Worm (Caenorhabditis elegans) whole organism, young adult: Measurements from ENCODE around the gene C28H8.7.

Experiments used
- B0035.1 ChIP-seq: sonication (generic microtip); optimal IDR thresholded peaks from 2 replicates; lab custom pipeline; 2016; ENCODE audit warnings: missing genetic modification characterization, mild to moderate bottlenecking, missing compliant biosample characterization, missing genotype, missing genetic modification reagents
- B0336.3 ChIP-seq: fragments of 200-800 bp; sonication (Bioruptor generic); IDR thresholded peaks from 2 replicates; pipeline ENCODE4 v1.3.6; 2022; ENCODE audit warnings: missing genetic modification characterization, missing compliant biosample characterization
- C17E4.6 ChIP-seq: fragments of 200-800 bp; sonication (Bioruptor generic); IDR thresholded peaks from 2 replicates; pipeline ENCODE4 v1.3.6; 2022; ENCODE audit warnings: missing genetic modification reagents, missing genetic modification characterization, missing compliant biosample characterization
- F23B12.7 ChIP-seq: sonication (generic microtip); optimal IDR thresholded peaks from 2 replicates; lab custom pipeline; 2017; ENCODE audit warnings: missing genetic modification characterization, mild to moderate bottlenecking, missing compliant biosample characterization, antibody characterized with exemption, moderate library complexity; ENCODE audit not compliant: insufficient read depth
- F33H1.4 ChIP-seq: fragments of 200-800 bp; sonication (Bioruptor generic); IDR thresholded peaks from 2 replicates; pipeline ENCODE4 v1.3.6; 2022; ENCODE audit warnings: missing genetic modification reagents, missing genetic modification characterization, missing compliant biosample characterization
- F37B4.10 ChIP-seq: fragments of 200-800 bp; sonication (Bioruptor generic); IDR thresholded peaks from 2 replicates; pipeline ENCODE4 v1.3.6; 2022; ENCODE audit warnings: missing genetic modification characterization, missing compliant biosample characterization
- F39B2.1 ChIP-seq: fragments of 200-800 bp; sonication (Bioruptor generic); IDR thresholded peaks from 2 replicates; pipeline ENCODE4 v1.3.6; 2022; ENCODE audit warnings: missing genetic modification reagents, missing genetic modification characterization, missing compliant biosample characterization
- F52B5.7 ChIP-seq: sonication (generic microtip); optimal IDR thresholded peaks from 2 replicates; lab custom pipeline; 2016; ENCODE audit warnings: mild to moderate bottlenecking, missing genetic modification characterization, missing compliant biosample characterization
- F55B11.4 ChIP-seq: sonication (generic microtip); optimal IDR thresholded peaks from 2 replicates; lab custom pipeline; 2016; ENCODE audit warnings: missing compliant biosample characterization, missing genetic modification characterization, borderline replicate concordance; ENCODE audit not compliant: insufficient read depth
- T07F8.4 ChIP-seq: sonication (generic microtip); optimal IDR thresholded peaks from 2 replicates; lab custom pipeline; 2016; ENCODE audit warnings: mild to moderate bottlenecking, missing genetic modification characterization, moderate library complexity, missing compliant biosample characterization
- Y67H2A.10 ChIP-seq: fragments of 200-800 bp; sonication (Bioruptor generic); conservative IDR thresholded peaks from 2 replicates; pipeline ENCODE4 v1.3.6; 2022; ENCODE audit warnings: missing genetic modification reagents, missing genetic modification characterization, missing compliant biosample characterization
- aptf-2 ChIP-seq: fragments of 200-800 bp; sonication (Bioruptor generic); conservative IDR thresholded peaks from 2 replicates; pipeline ENCODE4 v1.3.6; 2022; ENCODE audit warnings: missing genetic modification reagents, missing genetic modification characterization, missing compliant biosample characterization
- attf-6 ChIP-seq: fragments of 200-800 bp; sonication (Bioruptor generic); IDR thresholded peaks from 2 replicates; pipeline ENCODE4 v1.3.6; 2022; ENCODE audit warnings: missing genetic modification reagents, missing genetic modification characterization, missing compliant biosample characterization
- bed-1 ChIP-seq: fragments of 200-800 bp; sonication (Bioruptor generic); IDR thresholded peaks from 2 replicates; pipeline ENCODE4 v1.3.6; 2022; ENCODE audit warnings: missing genetic modification reagents, missing genetic modification characterization, missing compliant biosample characterization
- cebp-1 ChIP-seq, 2 experiments: fragments of 200-800 bp in 1 of 2; sonication (Bioruptor generic) in 1 of 2; sonication (generic microtip) in 1 of 2; IDR thresholded peaks in 1 of 2; optimal IDR thresholded peaks in 1 of 2; 2 replicates each; pipeline versions ENCODE4 v1.3.6 to Lab custom; 2017 to 2022; ENCODE audit warnings: missing compliant biosample characterization in 2 of 2, missing genetic modification characterization in 2 of 2, mild to moderate bottlenecking in 1 of 2, missing genetic modification reagents in 1 of 2, moderate library complexity in 1 of 2
- cebp-2 ChIP-seq: fragments of 200-800 bp; sonication (Bioruptor generic); IDR thresholded peaks from 2 replicates; pipeline ENCODE4 v1.3.6; 2022; ENCODE audit warnings: missing genetic modification characterization, missing compliant biosample characterization
- ceh-27 ChIP-seq: fragments of 200-800 bp; sonication (Bioruptor generic); optimal IDR thresholded peaks from 2 replicates; lab custom pipeline; 2018; ENCODE audit warnings: mild to moderate bottlenecking, missing genetic modification characterization, moderate library complexity, missing compliant biosample characterization
- ceh-40 ChIP-seq: fragments of 200-800 bp; sonication (Bioruptor generic); IDR thresholded peaks from 2 replicates; pipeline ENCODE4 v1.3.6; 2022; ENCODE audit warnings: missing genetic modification characterization, missing compliant biosample characterization
- efl-1 ChIP-seq: fragments of 150-350 bp; optimal IDR thresholded peaks from 2 replicates; lab custom pipeline; 2014; ENCODE audit warnings: missing biosample characterization, missing genetic modification reagents, missing genetic modification characterization
- egl-18 ChIP-seq: fragments of 200-800 bp; sonication (Bioruptor generic); IDR thresholded peaks from 2 replicates; pipeline ENCODE4 v1.3.6; 2022; ENCODE audit warnings: missing genetic modification reagents, missing genetic modification characterization, missing compliant biosample characterization
- ets-4 ChIP-seq: fragments of 200-800 bp; sonication (Bioruptor generic); optimal IDR thresholded peaks from 2 replicates; lab custom pipeline; 2018; ENCODE audit warnings: mild to moderate bottlenecking, missing genetic modification characterization, missing compliant biosample characterization
- gei-17 ChIP-seq: fragments of 200-800 bp; sonication (Bioruptor generic); optimal IDR thresholded peaks from 2 replicates; lab custom pipeline; 2018; ENCODE audit warnings: mild to moderate bottlenecking, missing genetic modification characterization, missing compliant biosample characterization
- him-1 ChIP-seq: sonication (generic microtip); optimal IDR thresholded peaks from 2 replicates; lab custom pipeline; 2016; ENCODE audit warnings: missing genotype, missing genetic modification reagents, missing genetic modification characterization, missing compliant biosample characterization
- hrde-1 ChIP-seq: sonication (generic microtip); optimal IDR thresholded peaks from 2 replicates; lab custom pipeline; 2016; ENCODE audit warnings: missing genetic modification characterization, mild to moderate bottlenecking, missing compliant biosample characterization, moderate library complexity, missing genotype, missing genetic modification reagents, borderline replicate concordance
- lin-35 ChIP-seq, 3 experiments: fragments of 150-350 bp in 2 of 3; sonication (generic microtip) in 1 of 3; optimal IDR thresholded peaks; 2 replicates each; lab custom pipeline; 2014 to 2018; ENCODE audit warnings: missing biosample characterization in 3 of 3, missing genetic modification characterization in 3 of 3, missing genetic modification reagents in 3 of 3
- lin-54 ChIP-seq: fragments of 200-800 bp; sonication (Bioruptor generic); optimal IDR thresholded peaks from 2 replicates; lab custom pipeline; 2018; ENCODE audit warnings: mild to moderate bottlenecking, missing genetic modification characterization, missing compliant biosample characterization
- lsl-1 ChIP-seq: fragments of 200-800 bp; sonication (Bioruptor generic); optimal IDR thresholded peaks from 2 replicates; lab custom pipeline; 2018; ENCODE audit warnings: mild to moderate bottlenecking, missing genetic modification characterization, moderate library complexity, missing compliant biosample characterization
- madf-10 ChIP-seq: sonication (generic microtip); optimal IDR thresholded peaks from 2 replicates; lab custom pipeline; 2016; ENCODE audit warnings: mild to moderate bottlenecking, missing genetic modification characterization, missing compliant biosample characterization
- madf-3 ChIP-seq: fragments of 200-800 bp; sonication (Bioruptor generic); IDR thresholded peaks from 2 replicates; pipeline ENCODE4 v1.3.6; 2022; ENCODE audit warnings: missing genetic modification reagents, missing genetic modification characterization, missing compliant biosample characterization
- madf-8 ChIP-seq: fragments of 200-800 bp; sonication (Bioruptor generic); conservative IDR thresholded peaks from 2 replicates; pipeline ENCODE4 v1.3.6; 2022; ENCODE audit warnings: missing genetic modification reagents, missing genetic modification characterization, missing compliant biosample characterization
- mes-4 ChIP-seq: sonication (generic microtip); optimal IDR thresholded peaks from 2 replicates; lab custom pipeline; 2016; ENCODE audit warnings: missing genotype, missing genetic modification characterization, missing compliant biosample characterization
- nfyb-1 ChIP-seq: fragments of 200-800 bp; sonication (Bioruptor generic); IDR thresholded peaks from 2 replicates; pipeline ENCODE4 v1.3.6; 2022; ENCODE audit warnings: missing genetic modification reagents, missing genetic modification characterization, missing compliant biosample characterization
- nhr-27 ChIP-seq: fragments of 200-800 bp; sonication (Bioruptor generic); optimal IDR thresholded peaks from 2 replicates; lab custom pipeline; 2018; ENCODE audit warnings: mild to moderate bottlenecking, missing genetic modification characterization, moderate library complexity, missing compliant biosample characterization
- nhr-80 ChIP-seq: sonication (generic microtip); optimal IDR thresholded peaks from 2 replicates; lab custom pipeline; 2016; ENCODE audit warnings: missing genetic modification characterization, missing compliant biosample characterization
- nhr-90 ChIP-seq: sonication (generic microtip); optimal IDR thresholded peaks from 2 replicates; lab custom pipeline; 2016; ENCODE audit warnings: missing genotype, mild to moderate bottlenecking, missing genetic modification characterization, missing compliant biosample characterization
- rcor-1 ChIP-seq: fragments of 200-800 bp; sonication (Bioruptor generic); IDR thresholded peaks from 2 replicates; pipeline ENCODE4 v1.3.6; 2022; ENCODE audit warnings: missing genetic modification reagents, missing genetic modification characterization, missing compliant biosample characterization
- rec-8 ChIP-seq, 2 experiments: sonication (generic microtip); optimal IDR thresholded peaks; 2 replicates each; lab custom pipeline; 2016; ENCODE audit warnings: mild to moderate bottlenecking in 2 of 2, missing genetic modification characterization in 2 of 2, missing genetic modification reagents in 2 of 2, missing genotype in 2 of 2, missing biosample characterization in 1 of 2, missing compliant biosample characterization in 1 of 2, moderate library complexity in 1 of 2
- sdz-38 ChIP-seq: sonication (generic microtip); optimal IDR thresholded peaks from 2 replicates; lab custom pipeline; 2016; ENCODE audit warnings: missing genotype, missing genetic modification characterization, missing compliant biosample characterization
- sptf-2 ChIP-seq: fragments of 200-800 bp; sonication (Bioruptor generic); optimal IDR thresholded peaks from 2 replicates; lab custom pipeline; 2018; ENCODE audit warnings: mild to moderate bottlenecking, missing genetic modification characterization, missing compliant biosample characterization
- tbp1 ChIP-seq: fragments of 200-800 bp; sonication (Bioruptor generic); optimal IDR thresholded peaks from 2 replicates; lab custom pipeline; 2018; ENCODE audit warnings: mild to moderate bottlenecking, missing genetic modification characterization, missing compliant biosample characterization
- tlf-1 ChIP-seq: fragments of 200-800 bp; sonication (Bioruptor generic); optimal IDR thresholded peaks from 2 replicates; lab custom pipeline; 2018; ENCODE audit warnings: mild to moderate bottlenecking, missing genetic modification characterization, missing compliant biosample characterization
- unc-62 ChIP-seq: fragments of 150-350 bp; optimal IDR thresholded peaks from 2 replicates; lab custom pipeline; 2014; ENCODE audit warnings: missing biosample characterization, missing genetic modification reagents, missing genetic modification characterization
- zim-3 ChIP-seq: sonication (generic microtip); optimal IDR thresholded peaks from 2 replicates; lab custom pipeline; 2017; ENCODE audit warnings: mild to moderate bottlenecking, missing genetic modification characterization, moderate library complexity, missing compliant biosample characterization
- ztf-18 ChIP-seq: sonication (generic microtip); optimal IDR thresholded peaks from 2 replicates; lab custom pipeline; 2016; ENCODE audit warnings: missing genotype, mild to moderate bottlenecking, missing genetic modification characterization, missing compliant biosample characterization
- ztf-22 ChIP-seq: fragments of 200-800 bp; sonication (Bioruptor generic); optimal IDR thresholded peaks from 2 replicates; lab custom pipeline; 2018; ENCODE audit warnings: mild to moderate bottlenecking, missing genetic modification characterization, moderate library complexity, missing compliant biosample characterization
- ztf-25 ChIP-seq: fragments of 200-800 bp; sonication (Bioruptor generic); IDR thresholded peaks from 2 replicates; pipeline ENCODE4 v1.3.6; 2022; ENCODE audit warnings: missing genetic modification reagents, missing genetic modification characterization, missing compliant biosample characterization
- ztf-26 ChIP-seq: sonication (generic microtip); optimal IDR thresholded peaks from 2 replicates; lab custom pipeline; 2017; ENCODE audit warnings: missing genetic modification characterization, missing compliant biosample characterization
- ztf-28 ChIP-seq: fragments of 200-800 bp; sonication (Bioruptor generic); IDR thresholded peaks from 2 replicates; pipeline ENCODE4 v1.3.6; 2022; ENCODE audit warnings: missing genetic modification reagents, missing genetic modification characterization, missing compliant biosample characterization
- ztf-6 ChIP-seq: fragments of 200-800 bp; sonication (Bioruptor generic); IDR thresholded peaks from 2 replicates; pipeline ENCODE4 v1.3.6; 2022; ENCODE audit warnings: missing genetic modification reagents, missing genetic modification characterization, missing compliant biosample characterization

C28H8.7 gene

DNA sequence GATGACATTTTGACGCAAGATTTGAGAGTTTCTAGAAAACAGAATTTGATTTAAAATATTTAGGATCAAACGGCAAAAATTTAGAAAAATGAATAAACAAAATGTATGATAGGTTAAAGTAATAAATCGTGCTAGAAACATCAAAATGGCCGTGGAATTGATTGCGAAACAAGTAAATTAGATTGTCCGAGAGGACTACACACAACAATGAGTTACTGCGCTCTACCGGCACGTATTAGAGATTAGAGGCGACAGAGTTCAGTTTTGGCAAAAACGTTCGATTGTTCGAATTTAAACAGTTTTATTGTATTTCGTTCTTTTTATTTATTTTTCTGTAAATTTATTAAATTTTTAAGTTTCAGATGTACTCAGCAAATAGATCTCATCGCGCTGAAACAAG is 38.9 kb upstream of the C28H8.7 start, which contains the start of the genes dnc-2 and bcl-7:
Gene dnc-2, minus strand, starts transcription at position 33 of the 400 bp plus-strand sequence.
Gene bcl-7, plus strand, starts transcription at position 363 of the 400 bp plus-strand sequence.
- TF ChIP-seq cebp-2: no peak
- no peak for TF ChIP-seq F52B5.7
- no peak for TF ChIP-seq nhr-80 (tag; lab: Kevin White, UChicago)
- no peak for TF ChIP-seq aptf-2 (GFP tag; lab: Robert Waterston, UW)
- TF ChIP-seq rec-8 (tag; optimal IDR thresholded peaks at IDR 0.05; lab: Kevin White, UChicago): no peak
- TF ChIP-seq hrde-1: no peak
- 0 out of 2 replicates have a peak, but pooled peaks have one; percentile 13 for TF ChIP-seq madf-8 (GFP tag; lab: Robert Waterston, UW)
- no peak for TF ChIP-seq him-1 (tag; lab: Kevin White, UChicago)
- peak; percentile 79 for TF ChIP-seq cebp-1 (GFP tag; IDR thresholded peaks at IDR 0.05; lab: Robert Waterston, UW)
- peak; percentile 96 for TF ChIP-seq cebp-1 (tag; optimal IDR thresholded peaks at IDR 0.05; lab: Kevin White, UChicago)
- no peak for TF ChIP-seq T07F8.4
- no peak for TF ChIP-seq ztf-6 (GFP tag; lab: Robert Waterston, UW)
- TF ChIP-seq F33H1.4 (GFP tag; lab: Robert Waterston, UW): peak; percentile 32; the same call in 1 of the 2 replicates
- no peak for TF ChIP-seq B0336.3 (GFP tag; lab: Robert Waterston, UW)
- TF ChIP-seq sptf-2: no peak
- TF ChIP-seq madf-3 (GFP tag; lab: Robert Waterston, UW): no peak
- no peak for TF ChIP-seq ztf-25 (GFP tag; lab: Robert Waterston, UW)
- TF ChIP-seq unc-62 (GFP tag; lab: Kevin White, UChicago): no peak
- no peak for TF ChIP-seq ztf-26 (tag; lab: Kevin White, UChicago)
- TF ChIP-seq tlf-1: no peak
- TF ChIP-seq F37B4.10 (GFP tag; lab: Robert Waterston, UW): no peak
- no peak for TF ChIP-seq sdz-38 (tag; lab: Kevin White, UChicago)
- no peak for TF ChIP-seq gei-17 (GFP tag; lab: Kevin White, UChicago)
- TF ChIP-seq tbp1 (GFP tag; lab: Kevin White, UChicago): no peak
- TF ChIP-seq ztf-28 (GFP tag; lab: Robert Waterston, UW): no peak
- no peak for TF ChIP-seq attf-6
- TF ChIP-seq F55B11.4 (tag; lab: Kevin White, UChicago): no peak
- TF ChIP-seq F23B12.7 (tag; lab: Kevin White, UChicago): no peak
- TF ChIP-seq madf-10 (tag; lab: Kevin White, UChicago): no peak
- no peak for TF ChIP-seq B0035.1 (tag; lab: Kevin White, UChicago)
- no peak for TF ChIP-seq ceh-40 (GFP tag; lab: Robert Waterston, UW)
- no peak for TF ChIP-seq mes-4 (tag; lab: Kevin White, UChicago)
- TF ChIP-seq F39B2.1: no peak
- TF ChIP-seq rcor-1: no peak
- no peak for TF ChIP-seq ceh-27 (GFP tag; lab: Kevin White, UChicago)
- TF ChIP-seq C17E4.6: no peak
- TF ChIP-seq lsl-1 (GFP tag; lab: Kevin White, UChicago): peak; percentile 24
- peak in 1 of 3 experiments; percentile 6 for TF ChIP-seq lin-35 (GFP tag; optimal IDR thresholded peaks at IDR 0.05; lab: Kevin White, UChicago)
- no peak for TF ChIP-seq egl-18 (GFP tag; lab: Robert Waterston, UW)
- TF ChIP-seq zim-3 (tag; lab: Kevin White, UChicago): no peak
- no peak for TF ChIP-seq nfyb-1 (GFP tag; lab: Robert Waterston, UW)
- no peak for TF ChIP-seq Y67H2A.10 (GFP tag; lab: Robert Waterston, UW)
- no peak for TF ChIP-seq nhr-27
- no peak for TF ChIP-seq bed-1 (GFP tag; lab: Robert Waterston, UW)
- TF ChIP-seq ztf-22 (GFP tag; lab: Kevin White, UChicago): no peak
- no peak for TF ChIP-seq efl-1 (GFP tag; lab: Kevin White, UChicago)
- no peak for TF ChIP-seq ets-4
- TF ChIP-seq ztf-18 (tag; lab: Kevin White, UChicago): no peak
- TF ChIP-seq lin-54 (GFP tag; lab: Kevin White, UChicago): no peak
- no peak for TF ChIP-seq nhr-90
